Worm (Caenorhabditis elegans) whole organism, L2 larva: ENCODE measurements around the gene F47B10.4.

ENCODE experiments used
- C34F6.9 ChIP-seq: fragments of 150-350 bp; optimal IDR thresholded peaks from 2 replicates; lab custom pipeline; 2014; ENCODE audit warnings: missing biosample characterization, missing genetic modification characterization
- F13H6.1 ChIP-seq: sonication (generic microtip); optimal IDR thresholded peaks from 2 replicates; lab custom pipeline; 2016; ENCODE audit warnings: missing genetic modification characterization, missing compliant biosample characterization
- ZK546.5 ChIP-seq: sonication (generic microtip); optimal IDR thresholded peaks from 2 replicates; lab custom pipeline; 2017; ENCODE audit warnings: missing biosample characterization, missing genetic modification characterization
- alr-1 ChIP-seq: fragments of 150-350 bp; optimal IDR thresholded peaks from 2 replicates; lab custom pipeline; 2014; ENCODE audit warnings: missing biosample characterization, missing genetic modification characterization
- aly-2 ChIP-seq: fragments of 150-350 bp; optimal IDR thresholded peaks from 2 replicates; lab custom pipeline; 2014; ENCODE audit warnings: missing biosample characterization, missing genetic modification characterization
- ama-1 ChIP-seq: fragments of 150-350 bp; optimal IDR thresholded peaks from 2 replicates; lab custom pipeline; 2018; ENCODE audit warnings: inconsistent platforms
- blmp-1 ChIP-seq: sonication (generic microtip); optimal IDR thresholded peaks from 2 replicates; lab custom pipeline; 2017; ENCODE audit warnings: missing genetic modification characterization, mild to moderate bottlenecking, missing compliant biosample characterization, antibody characterized with exemption, moderate library complexity; ENCODE audit not compliant: insufficient read depth
- ceh-16 ChIP-seq: fragments of 150-350 bp; optimal IDR thresholded peaks from 2 replicates; lab custom pipeline; 2014; ENCODE audit warnings: missing biosample characterization, missing genetic modification characterization
- crh-2 ChIP-seq: sonication (generic microtip); optimal IDR thresholded peaks from 2 replicates; lab custom pipeline; 2017; ENCODE audit warnings: missing biosample characterization, missing genetic modification characterization
- dmd-4 ChIP-seq: sonication (generic microtip); optimal IDR thresholded peaks from 2 replicates; lab custom pipeline; 2017; ENCODE audit warnings: missing biosample characterization, missing genetic modification characterization
- elt-3 ChIP-seq: sonication (generic microtip); optimal IDR thresholded peaks from 2 replicates; lab custom pipeline; 2017; ENCODE audit warnings: missing biosample characterization, missing genetic modification characterization
- fos-1 ChIP-seq: fragments of 150-350 bp; optimal IDR thresholded peaks from 2 replicates; lab custom pipeline; 2014; ENCODE audit warnings: missing biosample characterization, missing genetic modification characterization
- gmeb-1 ChIP-seq: fragments of 150-350 bp; optimal IDR thresholded peaks from 2 replicates; lab custom pipeline; 2014; ENCODE audit warnings: missing biosample characterization, missing genetic modification characterization
- lin-11 ChIP-seq: fragments of 150-350 bp; sonication (generic microtip); optimal IDR thresholded peaks from 2 replicates; lab custom pipeline; 2014; ENCODE audit warnings: missing biosample characterization, missing genetic modification characterization, inconsistent platforms, mixed read lengths
- lin-13 ChIP-seq: fragments of 150-350 bp; optimal IDR thresholded peaks from 2 replicates; lab custom pipeline; 2014; ENCODE audit warnings: missing biosample characterization, missing genetic modification reagents, missing genetic modification characterization
- lsy-2 ChIP-seq, 2 experiments: fragments of 150-350 bp in 1 of 2; sonication (generic microtip) in 1 of 2; optimal IDR thresholded peaks; 2 replicates each; lab custom pipeline; 2014 to 2017; ENCODE audit warnings: missing biosample characterization in 2 of 2, missing genetic modification characterization in 2 of 2
- mab-5 ChIP-seq: fragments of 150-350 bp; optimal IDR thresholded peaks from 2 replicates; lab custom pipeline; 2014; ENCODE audit warnings: missing biosample characterization, missing genetic modification characterization
- mbf-1 ChIP-seq: sonication (generic microtip); optimal IDR thresholded peaks from 2 replicates; lab custom pipeline; 2017; ENCODE audit warnings: missing biosample characterization, missing genetic modification characterization
- mdl-1 ChIP-seq, 2 experiments: fragments of 150-350 bp in 1 of 2; sonication (generic microtip) in 1 of 2; optimal IDR thresholded peaks; 2 replicates each; lab custom pipeline; 2017; ENCODE audit warnings: missing biosample characterization in 2 of 2, missing genetic modification characterization in 2 of 2
- nhr-10 ChIP-seq: sonication (generic microtip); optimal IDR thresholded peaks from 2 replicates; lab custom pipeline; 2017; ENCODE audit warnings: missing biosample characterization, missing genetic modification characterization
- nhr-11 ChIP-seq: fragments of 150-350 bp; optimal IDR thresholded peaks from 2 replicates; lab custom pipeline; 2014; ENCODE audit warnings: missing biosample characterization, missing genetic modification characterization
- nhr-12 ChIP-seq: fragments of 150-350 bp; optimal IDR thresholded peaks from 2 replicates; lab custom pipeline; 2014; ENCODE audit warnings: missing biosample characterization, missing genetic modification characterization
- nhr-129 ChIP-seq: fragments of 150-350 bp; optimal IDR thresholded peaks from 2 replicates; lab custom pipeline; 2014; ENCODE audit warnings: missing biosample characterization, missing genetic modification characterization
- nhr-23 ChIP-seq: fragments of 150-350 bp; optimal IDR thresholded peaks from 2 replicates; lab custom pipeline; 2014; ENCODE audit warnings: missing biosample characterization, missing genetic modification reagents, missing genetic modification characterization
- nhr-237 ChIP-seq: fragments of 150-350 bp; optimal IDR thresholded peaks from 2 replicates; lab custom pipeline; 2014; ENCODE audit warnings: missing biosample characterization, missing genetic modification characterization
- nhr-25 ChIP-seq: fragments of 150-350 bp; sonication (generic microtip); optimal IDR thresholded peaks from 3 replicates; lab custom pipeline; 2014; ENCODE audit warnings: missing biosample characterization, missing genetic modification characterization
- nhr-6 ChIP-seq: fragments of 150-350 bp; optimal IDR thresholded peaks from 2 replicates; lab custom pipeline; 2014; ENCODE audit warnings: missing biosample characterization, missing genetic modification characterization
- nhr-77 ChIP-seq: fragments of 150-350 bp; optimal IDR thresholded peaks from 2 replicates; lab custom pipeline; 2014; ENCODE audit warnings: missing biosample characterization, missing genetic modification characterization
- sem-4 ChIP-seq: fragments of 150-350 bp; optimal IDR thresholded peaks from 2 replicates; lab custom pipeline; 2014; ENCODE audit warnings: missing biosample characterization, missing genetic modification reagents, missing genetic modification characterization
- sma-3 ChIP-seq: sonication (generic microtip); optimal IDR thresholded peaks from 2 replicates; lab custom pipeline; 2016; ENCODE audit warnings: missing genetic modification reagents, missing genetic modification characterization, missing compliant biosample characterization
- sma-9 ChIP-seq, 2 experiments: fragments of 150-350 bp in 1 of 2; sonication (generic microtip) in 1 of 2; optimal IDR thresholded peaks; 2 replicates each; lab custom pipeline; 2014 to 2016; ENCODE audit warnings: missing genetic modification characterization in 2 of 2, mild to moderate bottlenecking in 1 of 2, missing biosample characterization in 1 of 2, missing compliant biosample characterization in 1 of 2, missing genetic modification reagents in 1 of 2, moderate library complexity in 1 of 2
- snpc-4 ChIP-seq: fragments of 150-350 bp; optimal IDR thresholded peaks from 2 replicates; lab custom pipeline; 2014; ENCODE audit warnings: missing biosample characterization, missing genetic modification characterization
- unc-55 ChIP-seq: fragments of 150-350 bp; sonication (generic microtip); optimal IDR thresholded peaks from 3 replicates; lab custom pipeline; 2014; ENCODE audit warnings: missing biosample characterization, missing genetic modification reagents, missing genetic modification characterization
- zag-1 ChIP-seq: fragments of 150-350 bp; optimal IDR thresholded peaks from 2 replicates; lab custom pipeline; 2014; ENCODE audit warnings: missing biosample characterization, missing genetic modification characterization
- ztf-1 ChIP-seq: fragments of 200-800 bp; sonication (Bioruptor generic); conservative IDR thresholded peaks from 2 replicates; pipeline ENCODE4 v1.3.6; 2022; ENCODE audit warnings: missing genetic modification characterization, missing compliant biosample characterization
- ztf-11 ChIP-seq: sonication (generic microtip); optimal IDR thresholded peaks from 2 replicates; lab custom pipeline; 2017; ENCODE audit warnings: missing biosample characterization, missing genetic modification characterization

Gene F47B10.4

ce11 chrX:10891890-10892289 lies 825 bp downstream of the F47B10.4 start, which contains the start of gene F47B10.3:
TSS of gene F47B10.3 (plus strand) at chrX:10892190.
- TF ChIP-seq elt-3 (tag; lab: Kevin White, UChicago), result no peak
- no peak for TF ChIP-seq nhr-237 (tag; lab: Kevin White, UChicago)
- no peak for TF ChIP-seq nhr-12
- TF ChIP-seq mdl-1 (tag; optimal IDR thresholded peaks at IDR 0.05; lab: Kevin White, UChicago), result no peak
- no peak for TF ChIP-seq snpc-4 (tag; lab: Kevin White, UChicago)
- TF ChIP-seq sma-3 (GFP tag; lab: Kevin White, UChicago), result no peak
- TF ChIP-seq mab-5 (tag; lab: Kevin White, UChicago), result no peak
- TF ChIP-seq fos-1, result no peak
- TF ChIP-seq blmp-1 (tag; lab: Kevin White, UChicago), result no peak
- TF ChIP-seq nhr-77, result no peak
- TF ChIP-seq sma-9 (GFP tag; optimal IDR thresholded peaks at IDR 0.05; lab: Kevin White, UChicago), result no peak
- no peak for TF ChIP-seq sma-9 (tag; optimal IDR thresholded peaks at IDR 0.05; lab: Kevin White, UChicago)
- TF ChIP-seq nhr-11 (tag; lab: Kevin White, UChicago), result no peak
- no peak for TF ChIP-seq gmeb-1 (tag; lab: Kevin White, UChicago)
- no peak for TF ChIP-seq unc-55 (GFP tag; lab: Kevin White, UChicago)
- no peak for TF ChIP-seq lsy-2 (tag; optimal IDR thresholded peaks at IDR 0.05; lab: Kevin White, UChicago)
- no peak for TF ChIP-seq ztf-11 (tag; lab: Kevin White, UChicago)
- TF ChIP-seq, all 48 proteins: peak for 0

ce11 chrX:10896498-10896897 lies 5.4 kb downstream of the F47B10.4 start, which contains the start of gene haly-1:
TSS of gene haly-1 (minus strand) at chrX:10896598.
- TF ChIP-seq dmd-4 (tag; lab: Kevin White, UChicago) (no peak), crh-2 (tag; lab: Kevin White, UChicago) (no peak), lin-11 (no peak), ztf-11 (tag; lab: Kevin White, UChicago) (no peak), alr-1 (tag; lab: Kevin White, UChicago) (no peak), unc-55 (GFP tag; lab: Kevin White, UChicago) (no peak), ceh-16 (tag; lab: Kevin White, UChicago) (no peak), ztf-1 (GFP tag; lab: Robert Waterston, UW) (no peak)

DNA sequence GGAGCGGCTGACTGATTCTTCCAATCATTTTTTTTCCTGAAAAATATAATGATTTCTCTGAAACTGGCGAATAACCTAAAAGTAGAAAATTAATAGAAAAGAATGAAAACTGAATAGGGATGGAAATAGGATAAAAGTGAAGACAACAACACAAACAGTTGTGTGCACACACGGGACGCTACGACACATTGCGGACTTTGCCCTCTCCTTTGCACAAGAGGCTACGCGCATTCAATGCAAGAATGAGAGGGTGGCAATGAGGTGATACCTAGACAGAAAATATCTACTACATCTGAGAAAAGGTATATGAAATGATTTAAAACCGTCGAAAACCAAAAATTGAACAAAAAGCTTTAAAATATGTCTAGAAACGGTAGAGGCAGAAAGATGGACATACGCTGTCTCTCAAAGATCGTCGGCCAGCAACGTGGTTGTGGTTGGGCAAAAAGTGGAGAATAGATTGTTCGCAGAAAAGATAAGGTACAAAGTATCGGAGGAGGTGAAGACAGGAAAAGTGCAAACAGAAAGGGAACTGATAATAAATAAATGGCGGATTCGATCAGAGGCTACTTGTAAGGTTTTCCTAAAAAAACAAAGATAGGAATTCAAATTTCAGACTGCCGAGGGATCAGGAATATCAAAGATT lies 9.1 kb downstream of the F47B10.4 start, which contains the start of gene suca-1:
TSS of gene suca-1 (minus strand) at position 36 of the 646 bp plus-strand sequence.
- TF ChIP-seq sem-4 (tag; lab: Kevin White, UChicago) (peak; percentile 3), lsy-2 (tag; optimal IDR thresholded peaks at IDR 0.05; lab: Kevin White, UChicago) (peak in 1 of 2 experiments; percentile 47), dmd-4 (tag; lab: Kevin White, UChicago) (no peak), nhr-10 (tag; lab: Kevin White, UChicago) (no peak), lin-13 (GFP tag; lab: Kevin White, UChicago) (peak; percentile 4), elt-3 (tag; lab: Kevin White, UChicago) (no peak), mbf-1 (no peak), blmp-1 (tag; lab: Kevin White, UChicago) (no peak), ceh-16 (tag; lab: Kevin White, UChicago) (no peak), C34F6.9 (tag; lab: Kevin White, UChicago) (peak; percentile 35), lin-11 (peak; percentile 37), F13H6.1 (peak; percentile 45), nhr-77 (no peak), aly-2 (no peak), ztf-1 (GFP tag; lab: Robert Waterston, UW) (no peak), nhr-129 (tag; lab: Kevin White, UChicago) (peak; percentile 72), sma-3 (GFP tag; lab: Kevin White, UChicago) (peak; percentile 19), ama-1 (lab: Kevin White, UChicago) (no peak), ZK546.5 (tag; lab: Kevin White, UChicago) (no peak), fos-1 (peak; percentile 53), nhr-25 (tag; lab: Kevin White, UChicago) (peak; percentile 38), nhr-23 (tag; lab: Kevin White, UChicago) (no peak), crh-2 (tag; lab: Kevin White, UChicago) (no peak), nhr-6 (tag; lab: Kevin White, UChicago) (no peak), sma-9 (GFP tag; optimal IDR thresholded peaks at IDR 0.05; lab: Kevin White, UChicago) (peak; percentile 45), sma-9 (tag; optimal IDR thresholded peaks at IDR 0.05; lab: Kevin White, UChicago) (no peak), mab-5 (tag; lab: Kevin White, UChicago) (no peak), zag-1 (tag; lab: Kevin White, UChicago) (no peak)
